Fruit fly (Drosophila melanogaster) whole organism, embryonic: ENCODE results near the gene Acp76A.

Experiments used
- Ada2b ChIP-seq: fragments of 200-800 bp; sonication (Bioruptor generic); IDR thresholded peaks from 2 replicates; pipeline ENCODE4 v1.3.6; 2022; ENCODE audit warnings: missing biosample characterization, missing genetic modification characterization
- B-H1 ChIP-seq: fragments of 200-800 bp; sonication (Bioruptor generic); IDR thresholded peaks from 3 replicates; pipeline ENCODE4 v1.3.6; 2022; ENCODE audit warnings: missing biosample characterization, missing genetic modification characterization
- CG10209 ChIP-seq: fragments of 200-800 bp; sonication (Bioruptor generic); optimal IDR thresholded peaks from 3 replicates; lab custom pipeline; 2017; ENCODE audit warnings: missing biosample characterization, mild to moderate bottlenecking, missing genetic modification characterization, missing genetic modification reagents
- CG1024 ChIP-seq: fragments of 200-800 bp; sonication (Bioruptor generic); IDR thresholded peaks from 2 replicates; pipeline ENCODE4 v1.3.6; 2022; ENCODE audit warnings: missing biosample characterization, missing genetic modification characterization
- CG10431 ChIP-seq: fragments of 200-800 bp; sonication (Bioruptor generic); optimal IDR thresholded peaks from 3 replicates; lab custom pipeline; 2018; ENCODE audit warnings: missing biosample characterization, mild to moderate bottlenecking, missing genetic modification characterization
- CG11456 ChIP-seq: fragments of 200-800 bp; sonication (Bioruptor generic); IDR thresholded peaks from 3 replicates; pipeline ENCODE4 v1.3.6; 2022; ENCODE audit warnings: missing biosample characterization, missing genetic modification characterization
- CG11504 ChIP-seq: fragments of 200-800 bp; sonication (Bioruptor generic); optimal IDR thresholded peaks from 3 replicates; lab custom pipeline; 2019; ENCODE audit warnings: missing biosample characterization, mild to moderate bottlenecking, missing genetic modification characterization, moderate library complexity
- CG12155 ChIP-seq: fragments of 200-800 bp; sonication (Bioruptor generic); optimal IDR thresholded peaks from 3 replicates; lab custom pipeline; 2016; ENCODE audit warnings: missing biosample characterization, missing genetic modification characterization
- CG13123 ChIP-seq: fragments of 200-800 bp; sonication (Bioruptor generic); optimal IDR thresholded peaks from 2 replicates; lab custom pipeline; 2016; ENCODE audit warnings: missing biosample characterization, missing genetic modification characterization
- CG18599 ChIP-seq: fragments of 200-800 bp; sonication (Bioruptor generic); optimal IDR thresholded peaks from 3 replicates; lab custom pipeline; 2017; ENCODE audit warnings: missing biosample characterization, missing genetic modification characterization, mild to moderate bottlenecking, moderate library complexity, missing genetic modification reagents
- CG3726 ChIP-seq: fragments of 200-800 bp; sonication (Bioruptor generic); IDR thresholded peaks from 3 replicates; pipeline ENCODE4, ENCODE4 v1.3.6; 2022; ENCODE audit warnings: missing biosample characterization, missing genetic modification characterization
- CG4617 ChIP-seq: fragments of 200-800 bp; sonication (Bioruptor generic); optimal IDR thresholded peaks from 3 replicates; lab custom pipeline; 2016; ENCODE audit warnings: missing biosample characterization, missing genetic modification characterization, borderline replicate concordance
- CG4707 ChIP-seq: fragments of 200-800 bp; sonication (Bioruptor generic); optimal IDR thresholded peaks from 2 replicates; lab custom pipeline; 2018; ENCODE audit warnings: missing biosample characterization, mild to moderate bottlenecking, missing genetic modification characterization, moderate library complexity
- CG6175 ChIP-seq: fragments of 200-800 bp; sonication (Bioruptor generic); IDR thresholded peaks from 3 replicates; pipeline ENCODE4 v1.3.6; 2022; ENCODE audit warnings: missing biosample characterization, missing genetic modification characterization
- CG7271 ChIP-seq: fragments of 200-800 bp; sonication (Bioruptor generic); optimal IDR thresholded peaks from 2 replicates; lab custom pipeline; 2018; ENCODE audit warnings: missing biosample characterization, mild to moderate bottlenecking, missing genetic modification characterization, moderate library complexity
- CTCF ChIP-seq: fragments of 200-800 bp; sonication (Bioruptor generic); optimal IDR thresholded peaks from 2 replicates; lab custom pipeline; 2017; ENCODE audit warnings: missing biosample characterization, mild to moderate bottlenecking, missing genetic modification characterization, moderate library complexity
- Camta ChIP-seq: fragments of 200-800 bp; sonication (Bioruptor generic); optimal IDR thresholded peaks from 2 replicates; lab custom pipeline; 2016; ENCODE audit warnings: missing biosample characterization, missing genetic modification characterization
- Dref ChIP-seq: fragments of 200-800 bp; sonication (Bioruptor generic); IDR thresholded peaks from 2 replicates; pipeline ENCODE4 v1.3.6; 2022; ENCODE audit warnings: missing biosample characterization, missing genetic modification characterization
- Fer2 ChIP-seq: fragments of 200-800 bp; sonication (Bioruptor generic); optimal IDR thresholded peaks from 2 replicates; lab custom pipeline; 2018; ENCODE audit warnings: missing biosample characterization, mild to moderate bottlenecking, missing genetic modification characterization, moderate library complexity
- Hmr ChIP-seq: fragments of 200-800 bp; sonication (Bioruptor generic); optimal IDR thresholded peaks from 3 replicates; lab custom pipeline; 2017; ENCODE audit warnings: mild to moderate bottlenecking, missing biosample characterization, missing genetic modification reagents, missing genetic modification characterization
- Kr ChIP-seq: fragments of 200-800 bp; sonication (Bioruptor generic); optimal IDR thresholded peaks from 2 replicates; lab custom pipeline; 2017; ENCODE audit warnings: missing biosample characterization, mild to moderate bottlenecking, missing genetic modification characterization
- Nf-YB ChIP-seq: fragments of 200-800 bp; sonication (Bioruptor generic); optimal IDR thresholded peaks from 3 replicates; lab custom pipeline; 2019; ENCODE audit warnings: missing biosample characterization, mild to moderate bottlenecking, missing genetic modification characterization, moderate library complexity
- Oli ChIP-seq: fragments of 200-800 bp; sonication (Bioruptor generic); optimal IDR thresholded peaks from 2 replicates; lab custom pipeline; 2018; ENCODE audit warnings: missing biosample characterization, mild to moderate bottlenecking, missing genetic modification characterization, moderate library complexity
- PHDP ChIP-seq: fragments of 200-800 bp; sonication (Bioruptor generic); optimal IDR thresholded peaks from 3 replicates; lab custom pipeline; 2018; ENCODE audit warnings: missing biosample characterization, mild to moderate bottlenecking, missing genetic modification characterization, moderate library complexity
- Ptx1 ChIP-seq: fragments of 200-800 bp; sonication (Bioruptor generic); IDR thresholded peaks from 2 replicates; pipeline ENCODE4 v1.3.6; 2022; ENCODE audit warnings: missing biosample characterization, missing genetic modification characterization
- Sox102F ChIP-seq: fragments of 200-800 bp; sonication (Bioruptor generic); optimal IDR thresholded peaks from 2 replicates; lab custom pipeline; 2018; ENCODE audit warnings: missing biosample characterization, mild to moderate bottlenecking, missing genetic modification characterization, moderate library complexity
- Taf1 ChIP-seq: fragments of 200-800 bp; sonication (Bioruptor generic); IDR thresholded peaks from 2 replicates; pipeline ENCODE4 v1.3.6; 2022; ENCODE audit warnings: missing biosample characterization, missing genetic modification characterization
- Usf ChIP-seq: fragments of 200-800 bp; sonication (Bioruptor generic); optimal IDR thresholded peaks from 2 replicates; lab custom pipeline; 2017; ENCODE audit warnings: missing genotype, missing biosample characterization, missing genetic modification characterization
- Xbp1 ChIP-seq: fragments of 200-800 bp; sonication (Bioruptor generic); optimal IDR thresholded peaks from 3 replicates; lab custom pipeline; 2016; ENCODE audit warnings: missing biosample characterization, mild to moderate bottlenecking, missing genetic modification characterization
- amos ChIP-seq: fragments of 200-800 bp; sonication (Bioruptor generic); IDR thresholded peaks from 2 replicates; pipeline ENCODE4 v1.3.6; 2022; ENCODE audit warnings: missing biosample characterization, missing genetic modification characterization; ENCODE audit not compliant: partially characterized antibody
- aop ChIP-seq: fragments of 200-800 bp; sonication (Bioruptor generic); IDR thresholded peaks from 2 replicates; pipeline ENCODE4 v1.3.6; 2022; ENCODE audit warnings: missing biosample characterization, missing genetic modification characterization
- cas ChIP-seq: fragments of 200-800 bp; sonication (Bioruptor generic); IDR thresholded peaks from 2 replicates; pipeline ENCODE4 v1.3.6; 2022; ENCODE audit warnings: missing biosample characterization, missing genetic modification characterization
- cato ChIP-seq: fragments of 200-800 bp; sonication (Bioruptor generic); optimal IDR thresholded peaks from 2 replicates; lab custom pipeline; 2016; ENCODE audit warnings: missing biosample characterization, missing genetic modification characterization, borderline replicate concordance
- dmrt99B ChIP-seq: fragments of 200-800 bp; sonication (Bioruptor generic); optimal IDR thresholded peaks from 2 replicates; lab custom pipeline; 2018; ENCODE audit warnings: missing biosample characterization, mild to moderate bottlenecking, missing genetic modification characterization, moderate library complexity
- esg ChIP-seq: fragments of 200-800 bp; sonication (Bioruptor generic); conservative IDR thresholded peaks from 2 replicates; pipeline ENCODE4 v1.3.6; 2022; ENCODE audit warnings: missing biosample characterization, missing genetic modification characterization
- fu2 ChIP-seq: fragments of 200-800 bp; sonication (Bioruptor generic); optimal IDR thresholded peaks from 2 replicates; lab custom pipeline; 2016; ENCODE audit warnings: missing biosample characterization, missing genetic modification characterization
- gro ChIP-seq: fragments of 200-800 bp; sonication (Bioruptor generic); optimal IDR thresholded peaks from 2 replicates; lab custom pipeline; 2016; ENCODE audit warnings: missing biosample characterization, missing genetic modification characterization
- jumu ChIP-seq: fragments of 200-800 bp; sonication (Bioruptor generic); optimal IDR thresholded peaks from 3 replicates; lab custom pipeline; 2016; ENCODE audit warnings: missing biosample characterization, missing genetic modification characterization
- lbe ChIP-seq: fragments of 200-800 bp; sonication (Bioruptor generic); optimal IDR thresholded peaks from 2 replicates; lab custom pipeline; 2016; ENCODE audit warnings: missing biosample characterization, mild to moderate bottlenecking, missing genetic modification characterization
- mam ChIP-seq: fragments of 200-800 bp; sonication (Bioruptor generic); optimal IDR thresholded peaks from 3 replicates; lab custom pipeline; 2016; ENCODE audit warnings: missing biosample characterization, missing genetic modification characterization
- nom ChIP-seq: fragments of 200-800 bp; sonication (Bioruptor generic); optimal IDR thresholded peaks from 2 replicates; lab custom pipeline; 2017; ENCODE audit warnings: missing biosample characterization, missing genetic modification characterization, mild to moderate bottlenecking, moderate library complexity, missing genetic modification reagents
- psq ChIP-seq: fragments of 200-800 bp; sonication (Bioruptor generic); optimal IDR thresholded peaks from 2 replicates; lab custom pipeline; 2017; ENCODE audit warnings: missing biosample characterization, missing genetic modification characterization
- sc ChIP-seq, 3 experiments: fragments of >200 bp in 2 of 3; fragments of 200-800 bp in 1 of 3; sonication (Bioruptor generic) in 1 of 3; optimal IDR thresholded peaks; 2 replicates in 2 of 3; 3 replicates in 1 of 3; lab custom pipeline; 2017; ENCODE audit warnings: mild to moderate bottlenecking in 1 of 3, missing biosample characterization in 1 of 3, missing genetic modification characterization in 1 of 3, missing genetic modification reagents in 1 of 3
- sens ChIP-seq: fragments of 200-800 bp; sonication (Bioruptor generic); peaks from one replicate; lab custom pipeline; 2016; ENCODE audit warnings: missing biosample characterization, missing genetic modification characterization
- sens-2 ChIP-seq: fragments of 200-800 bp; sonication (Bioruptor generic); IDR thresholded peaks from 2 replicates; pipeline ENCODE4 v1.3.6; 2022; ENCODE audit warnings: missing biosample characterization, missing genetic modification characterization
- sisA ChIP-seq: fragments of 200-800 bp; sonication (Bioruptor generic); IDR thresholded peaks from 2 replicates; pipeline ENCODE4 v1.3.6; 2022; ENCODE audit warnings: missing biosample characterization, missing genetic modification characterization
- slp2 ChIP-seq: fragments of 200-800 bp; sonication (Bioruptor generic); optimal IDR thresholded peaks from 2 replicates; lab custom pipeline; 2016; ENCODE audit warnings: missing biosample characterization, missing genetic modification characterization
- stc ChIP-seq: fragments of 200-800 bp; sonication (Bioruptor generic); IDR thresholded peaks from 2 replicates; pipeline ENCODE4 v1.3.6; 2022; ENCODE audit warnings: missing biosample characterization, missing genetic modification characterization
- stwl ChIP-seq: fragments of 200-800 bp; sonication (Bioruptor generic); optimal IDR thresholded peaks from 3 replicates; lab custom pipeline; 2018; ENCODE audit warnings: missing biosample characterization, mild to moderate bottlenecking, missing genetic modification characterization, moderate library complexity

The Acp76A gene

DNA sequence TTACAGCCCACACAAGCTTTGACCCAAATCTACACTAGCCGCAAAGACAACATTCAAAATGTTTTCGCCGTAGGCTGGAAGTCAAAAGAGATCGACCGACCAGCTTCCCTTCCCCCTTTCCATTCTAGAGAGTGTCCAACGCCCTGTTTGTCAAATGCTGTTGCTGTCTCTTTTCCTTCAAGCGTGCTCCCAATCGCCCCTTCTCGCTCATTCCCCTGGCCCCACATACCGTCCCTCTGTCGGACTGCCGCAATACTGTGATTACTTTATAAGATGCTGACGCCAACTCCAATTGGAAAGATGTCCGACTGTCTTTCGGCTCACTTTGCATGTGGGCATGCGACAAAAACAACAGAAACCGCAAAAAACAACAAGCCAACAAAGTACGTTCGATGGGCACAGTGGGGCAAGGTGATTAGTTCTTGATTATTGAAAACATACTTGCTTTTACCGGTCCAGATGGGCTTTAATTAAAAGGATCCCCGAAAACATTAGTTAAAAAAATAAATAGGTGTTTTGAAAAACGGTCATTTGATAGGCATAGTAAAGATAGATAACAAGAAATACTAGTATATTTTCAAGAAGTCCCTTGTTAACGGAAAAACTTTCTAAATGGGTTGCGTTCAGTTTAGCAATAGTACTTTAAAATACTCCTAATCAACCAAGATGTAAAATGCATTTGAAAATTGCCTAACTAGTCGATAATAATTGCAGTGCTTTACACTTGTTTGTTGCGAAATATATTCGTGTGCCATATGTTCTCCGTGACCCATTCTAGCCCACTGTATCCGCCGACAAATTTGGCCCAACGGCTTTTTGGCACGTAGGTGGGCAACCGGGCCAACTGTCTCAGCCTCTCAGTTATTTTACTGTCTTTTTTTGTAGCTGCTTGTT, 28.2 kb upstream of the Acp76A start (continued):
- TF ChIP-seq CG13123 (GFP tag; lab: Kevin White, UChicago) (no peak), Nf-YB (GFP tag; lab: Kevin White, UChicago) (no peak), CG10209 (GFP tag; lab: Kevin White, UChicago) (peak; percentile 15), stc (no peak), PHDP (tag; lab: Kevin White, UChicago) (peak; percentile 17), lbe (GFP tag; lab: Kevin White, UChicago) (no peak), sisA (GFP tag; lab: Robert Waterston, UW) (no peak), aop (GFP tag; lab: Robert Waterston, UW) (no peak), sens-2 (GFP tag; lab: Robert Waterston, UW) (no peak), sc (optimal IDR thresholded peaks at IDR 0.05; lab: Kevin White, UChicago) (no peak), sc (GFP tag; optimal IDR thresholded peaks at IDR 0.05; lab: Kevin White, UChicago) (no peak), psq (GFP tag; lab: Kevin White, UChicago) (no peak), Dref (no peak), sens (GFP tag; lab: Kevin White, UChicago) (peak; percentile 90), mam (GFP tag; lab: Kevin White, UChicago) (peak; percentile 18), amos (GFP tag; lab: Robert Waterston, UW) (no peak), CG10431 (GFP tag; lab: Kevin White, UChicago) (no peak), B-H1 (GFP tag; lab: Robert Waterston, UW) (no peak), CG11504 (tag; lab: Kevin White, UChicago) (peak; percentile 68), CG7271 (tag; lab: Kevin White, UChicago) (no peak), CG11456 (GFP tag; lab: Robert Waterston, UW) (peak; percentile 64; the same call in 1 of the 3 replicates), Kr (GFP tag; lab: Kevin White, UChicago) (no peak), Camta (GFP tag; lab: Kevin White, UChicago) (no peak), CG6175 (GFP tag; lab: Robert Waterston, UW) (no peak), Ada2b (GFP tag; lab: Robert Waterston, UW) (no peak), CG4707 (no peak), Usf (no peak), fu2 (GFP tag; lab: Kevin White, UChicago) (peak; percentile 7), CTCF (GFP tag; lab: Kevin White, UChicago) (no peak), CG1024 (no peak), Ptx1 (GFP tag; lab: Robert Waterston, UW) (peak; percentile 36; the same call in 1 of the 2 replicates), gro (GFP tag; lab: Kevin White, UChicago) (no peak), jumu (GFP tag; lab: Kevin White, UChicago) (peak; percentile 11), Fer2 (tag; lab: Kevin White, UChicago) (no peak), Xbp1 (GFP tag; lab: Kevin White, UChicago) (peak; percentile 30), CG18599 (GFP tag; lab: Kevin White, UChicago) (peak; percentile 37), cato (GFP tag; lab: Kevin White, UChicago) (no peak), Taf1 (GFP tag; lab: Robert Waterston, UW) (no peak), CG4617 (GFP tag; lab: Kevin White, UChicago) (no peak), nom (GFP tag; lab: Kevin White, UChicago) (peak; percentile 20), Hmr (GFP tag; lab: Kevin White, UChicago) (peak; percentile 16), slp2 (GFP tag; lab: Kevin White, UChicago) (peak; percentile 43), cas (GFP tag; lab: Robert Waterston, UW) (no peak), Sox102F (GFP tag; lab: Kevin White, UChicago) (peak; percentile 36), dmrt99B (tag; lab: Kevin White, UChicago) (peak; percentile 59), CG12155 (GFP tag; lab: Kevin White, UChicago) (no peak), CG3726 (no peak), Oli (tag; lab: Kevin White, UChicago) (peak; percentile 59), stwl (tag; lab: Kevin White, UChicago) (no peak), esg (GFP tag; lab: Robert Waterston, UW) (0 out of 2 replicates have a peak, but pooled peaks have one; percentile 9)
